Fruit fly (Drosophila melanogaster) whole organism: Measurements from ENCODE around the gene CG15878.

ENCODE experiments used
- CG8478 ChIP-seq: fragments of >200 bp; optimal IDR thresholded peaks from 2 replicates; lab custom pipeline; 2018; ENCODE audit warnings: inconsistent platforms
- Dll ChIP-seq: fragments of >200 bp; optimal IDR thresholded peaks from 2 replicates; lab custom pipeline; 2017
- EcR ChIP-seq, 2 experiments: fragments of >200 bp; optimal IDR thresholded peaks; 2 replicates each; lab custom pipeline; 2017; ENCODE audit warnings: missing biosample characterization in 2 of 2, missing genetic modification characterization in 2 of 2, missing genetic modification reagents in 2 of 2
- pan ChIP-seq: fragments of >200 bp; optimal IDR thresholded peaks from 2 replicates; lab custom pipeline; 2017
- psq ChIP-seq: fragments of >200 bp; optimal IDR thresholded peaks from 2 replicates; lab custom pipeline; 2017
- usp ChIP-seq: fragments of >200 bp; optimal IDR thresholded peaks from 2 replicates; lab custom pipeline; 2017; ENCODE audit warnings: missing biosample characterization, missing genetic modification characterization, mixed read lengths

CG15878 gene

DNA sequence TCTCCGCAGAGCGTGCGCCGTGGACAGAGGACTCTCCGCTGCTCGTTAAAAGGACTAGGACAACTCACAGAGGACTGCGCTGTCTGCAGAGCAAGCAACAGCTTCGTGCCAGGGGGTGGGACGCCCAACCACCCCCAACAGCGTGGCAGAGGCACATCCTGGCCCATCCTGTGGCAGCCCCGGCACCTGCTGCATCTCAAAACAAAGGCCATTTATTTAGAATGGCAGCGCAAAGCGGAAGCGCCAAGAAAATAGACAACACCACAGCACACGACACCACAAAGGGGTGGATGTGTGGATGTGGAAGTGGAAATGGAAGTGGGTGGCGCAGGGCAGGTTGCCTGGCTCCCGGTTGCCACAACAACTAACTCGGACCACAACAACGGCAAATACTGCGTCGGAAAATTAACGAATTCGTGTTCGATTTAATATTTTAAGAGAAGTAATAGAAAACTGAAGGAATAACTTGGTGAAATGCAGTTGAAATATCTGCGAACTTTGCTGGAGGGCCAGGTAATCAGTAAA is 16.9 kb upstream of the CG15878 start, which contains the start of gene Oseg2:
Oseg2 (plus strand) TSS at position 475 of the 525 bp plus-strand sequence.
- no peak for TF ChIP-seq pan (lab: Kevin White, UChicago)

DNA sequence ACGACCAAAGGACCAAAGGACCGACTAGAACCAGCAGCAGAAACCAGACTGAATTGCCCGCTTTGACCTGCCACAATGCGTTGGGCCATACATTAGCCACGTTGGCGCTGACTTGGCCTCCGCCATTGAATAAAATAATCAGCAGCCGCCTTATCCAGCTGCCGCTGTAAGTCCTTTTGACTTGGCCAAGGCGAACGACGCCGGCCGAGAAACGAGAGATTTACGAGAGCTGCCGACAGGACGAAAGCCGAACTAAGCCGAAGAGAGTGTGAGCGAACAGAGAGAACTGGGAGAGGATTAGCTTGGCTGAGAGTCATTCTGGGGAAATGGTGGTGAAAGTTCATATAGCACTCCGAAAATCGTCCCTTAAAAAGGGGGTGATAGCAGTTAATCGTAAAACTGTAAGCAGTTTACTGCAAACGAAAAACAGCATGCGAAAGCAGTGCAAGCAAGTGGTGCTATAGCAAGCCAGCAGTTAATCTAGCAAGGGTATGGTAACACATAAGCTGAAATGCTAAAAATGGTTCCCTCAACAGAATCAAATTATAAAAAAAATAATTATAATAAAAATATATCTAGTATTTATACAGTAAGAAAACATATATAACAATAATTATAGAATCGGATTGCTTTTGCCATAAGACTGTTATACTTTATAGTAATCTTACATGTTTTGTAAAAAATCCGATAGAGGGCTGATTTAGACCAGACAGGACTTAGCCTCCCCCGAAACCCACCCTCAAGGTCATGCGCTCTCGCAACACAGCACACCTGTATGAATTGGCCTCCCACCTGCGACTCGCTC is 16.3 kb upstream of the CG15878 start:
- TF ChIP-seq psq (lab: Kevin White, UChicago) (no peak), pan (lab: Kevin White, UChicago) (no peak), Dll (lab: Kevin White, UChicago) (no peak), CG8478 (no peak), usp (GFP tag; lab: Kevin White, UChicago) (no peak), EcR (GFP tag; optimal IDR thresholded peaks at IDR 0.05; lab: Kevin White, UChicago) (no peak)

DNA sequence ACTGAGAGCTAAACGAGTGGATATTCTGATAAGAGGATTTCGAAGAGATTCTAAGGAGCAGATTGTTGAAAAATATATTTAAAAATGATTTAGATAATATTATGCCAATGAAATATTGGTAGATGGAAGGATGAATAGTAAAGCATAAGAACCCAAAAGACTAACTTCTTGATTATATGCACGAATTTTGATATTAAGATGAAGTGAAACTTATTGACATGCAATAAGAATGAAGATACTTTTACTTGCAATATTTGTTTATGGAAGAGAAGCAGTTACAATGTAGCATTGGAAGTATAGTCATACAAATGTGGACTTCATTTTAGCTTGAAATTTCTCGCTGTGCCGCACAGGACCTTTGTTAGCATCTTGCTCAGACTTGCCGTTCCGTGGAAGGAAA is 15.6 kb downstream of the CG15878 start, which contains the start of gene CG8960:
CG8960 (plus strand) TSS at position 301 of the 400 bp plus-strand sequence.
- TF ChIP-seq EcR (GFP tag; optimal IDR thresholded peaks at IDR 0.05; lab: Kevin White, UChicago), result no peak
- no peak for TF ChIP-seq pan (lab: Kevin White, UChicago)
- TF ChIP-seq Dll (lab: Kevin White, UChicago), result no peak
- TF ChIP-seq CG8478, result no peak
- TF ChIP-seq psq (lab: Kevin White, UChicago), result no peak
- TF ChIP-seq usp (GFP tag; lab: Kevin White, UChicago), result no peak

DNA sequence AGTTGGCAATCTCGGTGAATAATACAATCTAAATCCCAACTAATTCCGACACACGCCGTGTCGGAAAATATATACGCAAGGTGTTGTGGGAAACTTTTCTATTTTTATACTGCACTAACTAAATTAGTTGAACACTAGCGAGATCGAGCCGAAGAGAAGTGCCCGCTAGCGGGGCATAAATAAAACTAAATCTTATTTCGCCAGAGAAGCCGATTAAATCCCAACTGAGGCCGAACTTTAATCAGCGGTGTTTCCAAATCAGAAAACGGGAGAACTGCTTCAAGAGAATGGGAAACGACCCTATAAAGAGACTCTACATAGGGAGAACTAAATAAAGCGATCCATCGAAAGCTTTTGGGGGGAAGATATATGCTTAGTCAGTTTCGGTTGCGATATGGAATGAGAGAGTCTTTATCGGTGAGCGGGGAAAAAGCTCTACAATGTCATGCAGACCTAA is 20.3 kb downstream of the CG15878 start, which contains the start of gene CG5707:
CG5707 (minus strand) TSS at position 228 of the 457 bp plus-strand sequence.
- TF ChIP-seq psq (lab: Kevin White, UChicago) (no peak), pan (lab: Kevin White, UChicago) (no peak), usp (GFP tag; lab: Kevin White, UChicago) (no peak), Dll (lab: Kevin White, UChicago) (no peak), EcR (GFP tag; optimal IDR thresholded peaks at IDR 0.05; lab: Kevin White, UChicago) (no peak), CG8478 (no peak)

DNA sequence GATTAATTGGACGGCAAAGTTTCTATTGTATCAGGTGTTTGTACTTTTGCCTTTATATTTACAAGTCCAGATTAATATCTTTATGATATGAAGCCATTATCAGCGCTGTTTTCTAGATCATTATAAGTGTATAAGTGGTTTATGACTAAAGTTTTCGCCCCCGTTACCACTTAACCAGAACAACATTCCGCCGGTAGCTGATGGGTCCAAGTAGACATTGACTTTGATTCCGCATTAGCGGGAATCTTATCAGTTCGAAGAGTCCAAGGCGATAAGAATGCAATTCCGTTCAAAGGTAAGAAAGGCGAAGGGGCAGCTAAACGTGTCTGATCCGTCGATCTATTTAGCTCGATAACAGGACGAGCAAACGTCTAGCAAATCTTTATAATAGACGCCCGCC is 20.8 kb downstream of the CG15878 start:
- TF ChIP-seq pan (lab: Kevin White, UChicago) (no peak), usp (GFP tag; lab: Kevin White, UChicago) (no peak)

DNA sequence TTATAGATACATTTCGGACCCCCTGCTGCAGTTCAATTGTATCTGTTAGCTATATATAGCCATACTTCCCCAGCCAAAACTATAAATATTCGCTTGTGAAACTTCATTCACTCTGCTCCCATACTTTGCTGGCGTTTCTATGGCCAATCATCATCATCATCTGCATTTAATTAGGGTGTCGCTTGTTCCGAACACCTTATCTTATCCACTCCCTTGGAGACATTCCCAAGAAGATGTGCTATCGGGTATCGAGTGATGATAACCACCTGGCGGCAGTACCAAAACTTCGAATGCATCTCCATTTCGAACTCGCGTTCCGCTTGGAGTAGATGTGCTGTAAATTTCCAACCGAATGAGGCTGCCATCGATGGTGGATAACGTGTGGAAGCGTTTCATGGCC is 26.7 kb downstream of the CG15878 start, which contains the start of gene CG13810:
CG13810 (plus strand) TSS at position 301 of the 400 bp plus-strand sequence.
- TF ChIP-seq EcR (GFP tag; optimal IDR thresholded peaks at IDR 0.05; lab: Kevin White, UChicago) (no peak), pan (lab: Kevin White, UChicago) (no peak), CG8478 (no peak), psq (lab: Kevin White, UChicago) (no peak), Dll (lab: Kevin White, UChicago) (no peak), usp (GFP tag; lab: Kevin White, UChicago) (no peak)

DNA sequence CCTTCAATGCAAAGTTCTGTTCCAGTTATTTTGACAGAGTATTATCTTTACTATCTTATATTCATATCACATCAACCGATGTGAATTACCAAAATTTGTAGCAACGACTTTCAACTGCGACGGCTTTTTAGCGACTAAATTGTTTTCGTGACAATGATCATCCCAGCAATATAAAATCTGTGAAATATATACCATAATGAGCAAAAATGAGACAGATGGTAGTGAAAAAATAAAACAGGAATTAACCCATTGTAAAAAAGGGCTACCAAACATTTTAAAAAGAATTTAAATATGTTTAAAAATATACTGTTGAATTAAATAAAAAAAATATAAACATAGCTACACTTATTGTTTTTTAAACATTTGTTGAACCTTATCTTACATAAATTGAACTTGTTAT is 38.1 kb downstream of the CG15878 start, which contains the start of gene CG15820:
CG15820 (minus strand) TSS at position 101 of the 400 bp plus-strand sequence.
- TF ChIP-seq EcR (GFP tag; optimal IDR thresholded peaks at IDR 0.05; lab: Kevin White, UChicago), result no peak

- TF ChIP-seq Dll (lab: Kevin White, UChicago) (no peak), psq (lab: Kevin White, UChicago) (no peak), CG8478 (no peak), pan (lab: Kevin White, UChicago) (no peak), usp (GFP tag; lab: Kevin White, UChicago) (no peak), EcR (GFP tag; optimal IDR thresholded peaks at IDR 0.05; lab: Kevin White, UChicago) (no peak)
These were observed 41.3 kb downstream of the CG15878 start, which contains the start of gene CG5704 for dm6 chr3L:2170885-2171526. CG5704 (minus strand) TSS chr3L:2170971.

DNA sequence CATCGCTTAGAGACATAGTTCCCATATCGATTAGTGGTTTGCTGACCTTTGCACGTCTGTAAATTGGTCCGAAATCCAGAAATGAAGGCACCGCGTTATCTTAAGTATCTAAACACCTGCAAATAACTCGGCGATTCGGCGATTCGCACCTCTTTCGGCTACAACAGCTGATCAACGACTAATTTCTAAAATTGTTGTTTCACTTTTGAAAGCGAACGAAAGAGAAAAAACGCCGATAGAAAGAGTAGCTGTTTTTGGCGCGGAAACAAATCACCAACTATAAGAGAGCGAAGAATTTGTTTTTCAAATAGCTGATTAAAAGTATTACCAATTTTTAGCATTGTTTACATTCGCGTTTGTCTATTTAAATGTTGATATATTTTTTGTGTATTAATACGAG is 43.3 kb downstream of the CG15878 start, which contains the start of gene CG15879:
CG15879 (minus strand) TSS at position 155 of the 400 bp plus-strand sequence.
- TF ChIP-seq pan (lab: Kevin White, UChicago) (no peak), CG8478 (no peak), psq (lab: Kevin White, UChicago) (no peak), usp (GFP tag; lab: Kevin White, UChicago) (no peak), EcR (GFP tag; optimal IDR thresholded peaks at IDR 0.05; lab: Kevin White, UChicago) (no peak), Dll (lab: Kevin White, UChicago) (no peak)

dm6 chr3L:2166776-2167175 is 45.5 kb downstream of the CG15878 start:
- TF ChIP-seq usp (GFP tag; lab: Kevin White, UChicago) (no peak), Dll (lab: Kevin White, UChicago) (no peak), psq (lab: Kevin White, UChicago) (no peak), pan (lab: Kevin White, UChicago) (no peak)

DNA sequence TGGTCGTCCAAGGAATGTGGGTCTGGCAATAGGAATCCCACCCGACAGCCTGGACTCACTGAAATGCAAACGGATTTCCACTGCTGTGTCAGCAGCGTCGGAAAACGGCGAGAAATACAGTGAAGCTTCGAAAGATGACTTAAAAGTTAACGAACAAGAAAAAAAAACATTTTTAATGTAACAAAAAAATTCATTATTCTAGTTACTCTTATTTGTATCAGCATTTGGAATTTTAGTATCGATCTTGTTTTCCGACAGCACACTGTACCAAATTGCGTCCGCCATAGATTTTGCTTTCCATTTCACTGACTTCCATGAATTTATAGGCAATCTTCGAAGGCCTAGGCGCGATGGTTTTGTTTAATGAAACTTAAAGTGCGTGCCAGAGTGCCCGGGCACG is 47.5 kb downstream of the CG15878 start:
- TF ChIP-seq psq (lab: Kevin White, UChicago) (no peak), pan (lab: Kevin White, UChicago) (no peak), EcR (GFP tag; optimal IDR thresholded peaks at IDR 0.05; lab: Kevin White, UChicago) (no peak), Dll (lab: Kevin White, UChicago) (no peak), CG8478 (no peak), usp (GFP tag; lab: Kevin White, UChicago) (no peak)
